Fruit fly (Drosophila melanogaster) whole organism, embryonic: Measurements from ENCODE around the gene CG4968.
A peak's percentile ranks its signal among the peaks of the same experiment; 100 is the strongest.

Experiments
- Abd-B ChIP-seq: fragments of 200-800 bp; sonication (Bioruptor generic); optimal IDR thresholded peaks from 2 replicates; lab custom pipeline; 2018; ENCODE audit warnings: missing biosample characterization, mild to moderate bottlenecking, missing genetic modification characterization, moderate library complexity
- Atf3 ChIP-seq: fragments of 200-800 bp; sonication (Bioruptor generic); optimal IDR thresholded peaks from 3 replicates; lab custom pipeline; 2016; ENCODE audit warnings: missing biosample characterization, missing genetic modification characterization
- Atf6 ChIP-seq: fragments of 200-800 bp; sonication (Bioruptor generic); IDR thresholded peaks from 2 replicates; pipeline ENCODE4 v1.3.6; 2022; ENCODE audit warnings: missing biosample characterization, missing genetic modification characterization
- BtbVII ChIP-seq: fragments of 200-800 bp; sonication (Bioruptor generic); optimal IDR thresholded peaks from 3 replicates; lab custom pipeline; 2017; ENCODE audit warnings: missing biosample characterization, mild to moderate bottlenecking, missing genetic modification characterization
- CG1024 ChIP-seq: fragments of 200-800 bp; sonication (Bioruptor generic); IDR thresholded peaks from 2 replicates; pipeline ENCODE4 v1.3.6; 2022; ENCODE audit warnings: missing biosample characterization, missing genetic modification characterization
- CG10267 ChIP-seq: fragments of 200-800 bp; sonication (Bioruptor generic); optimal IDR thresholded peaks from 2 replicates; lab custom pipeline; 2018; ENCODE audit warnings: missing biosample characterization, mild to moderate bottlenecking, missing genetic modification characterization, moderate library complexity
- CG10959 ChIP-seq: fragments of 200-800 bp; sonication (Bioruptor generic); IDR thresholded peaks from 2 replicates; pipeline ENCODE4 v1.3.6; 2022; ENCODE audit warnings: missing biosample characterization, missing genetic modification characterization
- CG11456 ChIP-seq: fragments of 200-800 bp; sonication (Bioruptor generic); IDR thresholded peaks from 3 replicates; pipeline ENCODE4 v1.3.6; 2022; ENCODE audit warnings: missing biosample characterization, missing genetic modification characterization
- CG12744 ChIP-seq: fragments of 200-800 bp; sonication (Bioruptor generic); optimal IDR thresholded peaks from 2 replicates; lab custom pipeline; 2016; ENCODE audit warnings: missing biosample characterization, missing genetic modification characterization
- CG12769 ChIP-seq: fragments of 200-800 bp; sonication (Bioruptor generic); optimal IDR thresholded peaks from 2 replicates; lab custom pipeline; 2019; ENCODE audit warnings: missing biosample characterization, mild to moderate bottlenecking, missing genetic modification characterization, moderate library complexity
- CG12942 ChIP-seq: fragments of 200-800 bp; sonication (Bioruptor generic); optimal IDR thresholded peaks from 3 replicates; lab custom pipeline; 2016; ENCODE audit warnings: missing biosample characterization, missing genetic modification characterization
- CG13624 ChIP-seq: fragments of 200-800 bp; sonication (Bioruptor generic); optimal IDR thresholded peaks from 2 replicates; lab custom pipeline; 2016; ENCODE audit warnings: missing biosample characterization, missing genetic modification characterization
- CG13775 ChIP-seq: fragments of 200-800 bp; sonication (Bioruptor generic); optimal IDR thresholded peaks from 3 replicates; lab custom pipeline; 2017; ENCODE audit warnings: missing biosample characterization, mild to moderate bottlenecking, missing genetic modification characterization
- CG15073 ChIP-seq: fragments of 200-800 bp; sonication (Bioruptor generic); optimal IDR thresholded peaks from 2 replicates; lab custom pipeline; 2016; ENCODE audit warnings: missing biosample characterization, missing genetic modification characterization
- CG15601 ChIP-seq: fragments of 200-800 bp; sonication (Bioruptor generic); optimal IDR thresholded peaks from 3 replicates; lab custom pipeline; 2019; ENCODE audit warnings: missing biosample characterization, mild to moderate bottlenecking, missing genetic modification characterization, moderate library complexity
- CG1647 ChIP-seq: fragments of 200-800 bp; sonication (Bioruptor generic); optimal IDR thresholded peaks from 3 replicates; lab custom pipeline; 2016; ENCODE audit warnings: missing biosample characterization, missing genetic modification characterization
- CG16779 ChIP-seq: fragments of 200-800 bp; sonication (Bioruptor generic); IDR thresholded peaks from 2 replicates; pipeline ENCODE4 v1.3.6; 2022; ENCODE audit warnings: missing biosample characterization, missing genetic modification characterization
- CG1832 ChIP-seq: fragments of 200-800 bp; sonication (Bioruptor generic); optimal IDR thresholded peaks from 2 replicates; lab custom pipeline; 2017; ENCODE audit warnings: missing biosample characterization, mild to moderate bottlenecking, missing genetic modification characterization, inconsistent platforms
- CG2116 ChIP-seq: fragments of 200-800 bp; sonication (Bioruptor generic); optimal IDR thresholded peaks from 3 replicates; lab custom pipeline; 2018; ENCODE audit warnings: missing biosample characterization, mild to moderate bottlenecking, missing genetic modification characterization
- CG32532 ChIP-seq: fragments of 200-800 bp; sonication (Bioruptor generic); IDR thresholded peaks from 2 replicates; pipeline ENCODE4 v1.3.6; 2022; ENCODE audit warnings: missing biosample characterization, missing genetic modification characterization
- CG3847 ChIP-seq: fragments of 200-800 bp; sonication (Bioruptor generic); IDR thresholded peaks from 2 replicates; pipeline ENCODE4 v1.3.6; 2022; ENCODE audit warnings: missing biosample characterization, missing genetic modification characterization
- CG7271 ChIP-seq: fragments of 200-800 bp; sonication (Bioruptor generic); optimal IDR thresholded peaks from 2 replicates; lab custom pipeline; 2018; ENCODE audit warnings: missing biosample characterization, mild to moderate bottlenecking, missing genetic modification characterization, moderate library complexity
- Doc3 ChIP-seq: fragments of 200-800 bp; sonication (Bioruptor generic); IDR thresholded peaks from 3 replicates; pipeline ENCODE4 v1.3.6; 2022; ENCODE audit warnings: missing biosample characterization, missing genetic modification characterization; ENCODE audit not compliant: partially characterized antibody
- Dp ChIP-seq: fragments of 200-800 bp; sonication (Bioruptor generic); optimal IDR thresholded peaks from 2 replicates; lab custom pipeline; 2018; ENCODE audit warnings: missing biosample characterization, mild to moderate bottlenecking, missing genetic modification characterization, moderate library complexity
- Eip74EF ChIP-seq, 2 experiments: fragments of 200-800 bp in 1 of 2; fragments of >200 bp in 1 of 2; sonication (Bioruptor generic) in 1 of 2; optimal IDR thresholded peaks; 2 replicates each; lab custom pipeline; 2017 to 2019; ENCODE audit warnings: missing biosample characterization in 2 of 2, missing genetic modification characterization in 2 of 2, mild to moderate bottlenecking in 1 of 2, moderate library complexity in 1 of 2
- Elba2 ChIP-seq: fragments of 200-800 bp; sonication (Bioruptor generic); optimal IDR thresholded peaks from 3 replicates; lab custom pipeline; 2016; ENCODE audit warnings: missing biosample characterization, missing genetic modification characterization
- Hmr ChIP-seq: fragments of 200-800 bp; sonication (Bioruptor generic); optimal IDR thresholded peaks from 3 replicates; lab custom pipeline; 2017; ENCODE audit warnings: mild to moderate bottlenecking, missing biosample characterization, missing genetic modification reagents, missing genetic modification characterization
- MBD-R2 ChIP-seq: fragments of 200-800 bp; sonication (Bioruptor generic); IDR thresholded peaks from 2 replicates; pipeline ENCODE4 v1.3.6; 2022; ENCODE audit warnings: missing biosample characterization, missing genetic modification characterization
- Max ChIP-seq: fragments of 200-800 bp; sonication (Bioruptor generic); optimal IDR thresholded peaks from 2 replicates; lab custom pipeline; 2016; ENCODE audit warnings: missing biosample characterization, mild to moderate bottlenecking, missing genetic modification characterization
- Myb ChIP-seq: fragments of 200-800 bp; sonication (Bioruptor generic); optimal IDR thresholded peaks from 2 replicates; lab custom pipeline; 2016; ENCODE audit warnings: missing biosample characterization, missing genetic modification characterization
- Side ChIP-seq: fragments of 200-800 bp; sonication (Bioruptor generic); optimal IDR thresholded peaks from 2 replicates; lab custom pipeline; 2016; ENCODE audit warnings: missing biosample characterization, missing genetic modification characterization
- Sox100B ChIP-seq: fragments of 200-800 bp; sonication (Bioruptor generic); optimal IDR thresholded peaks from 3 replicates; lab custom pipeline; 2018; ENCODE audit warnings: missing biosample characterization, mild to moderate bottlenecking, missing genetic modification characterization
- Stat92E ChIP-seq, 3 experiments: fragments of >200 bp in 2 of 3; fragments of 200-800 bp in 1 of 3; sonication (Bioruptor generic) in 1 of 3; optimal IDR thresholded peaks; 2 replicates each; lab custom pipeline; 2017 to 2019; ENCODE audit warnings: missing biosample characterization in 3 of 3, missing genetic modification characterization in 3 of 3, mild to moderate bottlenecking in 1 of 3, moderate library complexity in 1 of 3
- cad ChIP-seq: fragments of >200 bp; optimal IDR thresholded peaks from 2 replicates; lab custom pipeline; 2017; ENCODE audit warnings: missing biosample characterization, missing genetic modification characterization
- cas ChIP-seq: fragments of 200-800 bp; sonication (Bioruptor generic); IDR thresholded peaks from 2 replicates; pipeline ENCODE4 v1.3.6; 2022; ENCODE audit warnings: missing biosample characterization, missing genetic modification characterization
- chinmo ChIP-seq: fragments of 200-800 bp; sonication (Bioruptor generic); IDR thresholded peaks from 4 replicates; pipeline ENCODE4 v1.3.6; 2022; ENCODE audit warnings: missing biosample characterization, missing genetic modification characterization; ENCODE audit not compliant: partially characterized antibody
- cwo ChIP-seq: fragments of 200-800 bp; sonication (Bioruptor generic); optimal IDR thresholded peaks from 3 replicates; lab custom pipeline; 2017; ENCODE audit warnings: missing biosample characterization, missing genetic modification characterization, mild to moderate bottlenecking, moderate library complexity, missing genetic modification reagents
- fu2 ChIP-seq: fragments of 200-800 bp; sonication (Bioruptor generic); optimal IDR thresholded peaks from 2 replicates; lab custom pipeline; 2016; ENCODE audit warnings: missing biosample characterization, missing genetic modification characterization
- gro ChIP-seq: fragments of 200-800 bp; sonication (Bioruptor generic); optimal IDR thresholded peaks from 2 replicates; lab custom pipeline; 2016; ENCODE audit warnings: missing biosample characterization, missing genetic modification characterization
- pan ChIP-seq, 4 experiments: fragments of >200 bp in 3 of 4; fragments of 200-800 bp in 1 of 4; sonication (Bioruptor generic) in 1 of 4; optimal IDR thresholded peaks in 3 of 4; IDR thresholded peaks in 1 of 4; 2 replicates each; pipeline versions ENCODE4 v1.3.6 to Lab custom; 2017 to 2022; ENCODE audit warnings: missing biosample characterization in 2 of 4, missing genetic modification characterization in 2 of 4, mixed read lengths in 1 of 4
- peb ChIP-seq: fragments of 200-800 bp; sonication (Bioruptor generic); IDR thresholded peaks from 2 replicates; pipeline ENCODE4 v1.3.6; 2022; ENCODE audit warnings: missing biosample characterization, missing genetic modification characterization
- phol ChIP-seq: fragments of 200-800 bp; sonication (Bioruptor generic); optimal IDR thresholded peaks from 3 replicates; lab custom pipeline; 2018; ENCODE audit warnings: missing biosample characterization, mild to moderate bottlenecking, missing genetic modification characterization, moderate library complexity
- pzg ChIP-seq: fragments of 200-800 bp; sonication (Bioruptor generic); optimal IDR thresholded peaks from 3 replicates; lab custom pipeline; 2018; ENCODE audit warnings: missing biosample characterization, mild to moderate bottlenecking, missing genetic modification characterization, moderate library complexity
- repo ChIP-seq: fragments of 200-800 bp; sonication (Bioruptor generic); optimal IDR thresholded peaks from 2 replicates; lab custom pipeline; 2016; ENCODE audit warnings: missing biosample characterization, missing genetic modification characterization
- ro ChIP-seq: fragments of 200-800 bp; sonication (Bioruptor generic); IDR thresholded peaks from 2 replicates; pipeline ENCODE4 v1.3.6; 2022; ENCODE audit warnings: missing biosample characterization, missing genetic modification characterization
- row ChIP-seq: fragments of 200-800 bp; sonication (Bioruptor generic); IDR thresholded peaks from 3 replicates; pipeline ENCODE4 v1.3.6; 2022; ENCODE audit warnings: missing biosample characterization, missing genetic modification characterization
- sug ChIP-seq: fragments of 200-800 bp; optimal IDR thresholded peaks from 2 replicates; lab custom pipeline; 2019; ENCODE audit warnings: missing biosample characterization, mild to moderate bottlenecking, missing genetic modification characterization, moderate library complexity
- trem ChIP-seq: fragments of 200-800 bp; optimal IDR thresholded peaks from 3 replicates; lab custom pipeline; 2019; ENCODE audit warnings: missing biosample characterization, mild to moderate bottlenecking, missing genetic modification characterization, moderate library complexity
- vfl ChIP-seq: fragments of 200-800 bp; sonication (Bioruptor generic); optimal IDR thresholded peaks from 2 replicates; lab custom pipeline; 2016; ENCODE audit warnings: missing biosample characterization, missing genetic modification characterization
- vnd ChIP-seq: fragments of 200-800 bp; sonication (Bioruptor generic); IDR thresholded peaks from 3 replicates; pipeline ENCODE4 v1.3.6; 2022; ENCODE audit warnings: missing biosample characterization, missing genetic modification characterization; ENCODE audit not compliant: partially characterized antibody

Gene CG4968

dm6 chr2L:10278658-10279057 is 28.1 kb upstream of the CG4968 start, which contains the start of gene Utx (continued):
- TF ChIP-seq CG11456 (no peak), Side (GFP tag; lab: Kevin White, UChicago) (no peak), CG12942 (no peak), cas (no peak), pan (optimal IDR thresholded peaks at IDR 0.05; lab: Kevin White, UChicago) (no peak), pan (GFP tag; optimal IDR thresholded peaks at IDR 0.05 in 1 of 2, IDR thresholded peaks at IDR 0.05 in 1 of 2) (no peak), sug (no peak), MBD-R2 (GFP tag; lab: Robert Waterston, UW) (peak; percentile 33; the same call in 1 of the 2 replicates), cad (GFP tag; lab: Kevin White, UChicago) (no peak), Max (GFP tag; lab: Kevin White, UChicago) (no peak), CG2116 (peak; percentile 49), Hmr (no peak), Sox100B (no peak), Doc3 (peak; percentile 79), pzg (GFP tag; lab: Kevin White, UChicago) (peak; percentile 77), Stat92E (GFP tag; optimal IDR thresholded peaks at IDR 0.05; lab: Kevin White, UChicago) (no peak), CG1024 (GFP tag; lab: Robert Waterston, UW) (peak; percentile 81), CG15601 (tag; lab: Kevin White, UChicago) (no peak), BtbVII (GFP tag; lab: Kevin White, UChicago) (no peak), CG32532 (GFP tag; lab: Robert Waterston, UW) (no peak), CG13775 (GFP tag; lab: Kevin White, UChicago) (no peak), Atf6 (GFP tag; lab: Robert Waterston, UW) (no peak), CG1832 (GFP tag; lab: Kevin White, UChicago) (no peak), peb (no peak), phol (tag; lab: Kevin White, UChicago) (peak; percentile 29), CG12744 (GFP tag; lab: Kevin White, UChicago) (no peak), CG10959 (no peak), chinmo (GFP tag; lab: Robert Waterston, UW) (0 out of 4 replicates have a peak, but pooled peaks have one; percentile 49), trem (tag; lab: Kevin White, UChicago) (peak; percentile 49), ro (GFP tag; lab: Robert Waterston, UW) (no peak), CG13624 (GFP tag; lab: Kevin White, UChicago) (peak; percentile 5), cwo (no peak), CG7271 (tag; lab: Kevin White, UChicago) (no peak), CG3847 (GFP tag; lab: Robert Waterston, UW) (no peak), Eip74EF (GFP tag; optimal IDR thresholded peaks at IDR 0.05; lab: Kevin White, UChicago) (no peak), row (GFP tag; lab: Robert Waterston, UW) (peak; percentile 87), CG12769 (no peak), Myb (peak; percentile 71), Abd-B (GFP tag; lab: Kevin White, UChicago) (no peak), CG15073 (GFP tag; lab: Kevin White, UChicago) (no peak), gro (GFP tag; lab: Kevin White, UChicago) (peak; percentile 61), CG1647 (GFP tag; lab: Kevin White, UChicago) (no peak), Dp (GFP tag; lab: Kevin White, UChicago) (peak; percentile 45), vfl (no peak), fu2 (GFP tag; lab: Kevin White, UChicago) (no peak), Atf3 (no peak), Elba2 (no peak), repo (GFP tag; lab: Kevin White, UChicago) (no peak), vnd (GFP tag; lab: Robert Waterston, UW) (peak; percentile 76), CG10267 (peak; percentile 24), CG16779 (GFP tag; lab: Robert Waterston, UW) (no peak)
